Fruit fly (Drosophila melanogaster) whole organism, embryonic: ENCODE results near the gene CG17202.

ENCODE experiments used
- CG10979 ChIP-seq: fragments of 200-800 bp; sonication (Bioruptor generic); optimal IDR thresholded peaks from 2 replicates; lab custom pipeline; 2018; ENCODE audit warnings: missing biosample characterization, mild to moderate bottlenecking, missing genetic modification characterization, moderate library complexity
- CG12155 ChIP-seq: fragments of 200-800 bp; sonication (Bioruptor generic); optimal IDR thresholded peaks from 3 replicates; lab custom pipeline; 2016; ENCODE audit warnings: missing biosample characterization, missing genetic modification characterization
- CG13287 ChIP-seq: fragments of 200-800 bp; sonication (Bioruptor generic); IDR thresholded peaks from 2 replicates; pipeline ENCODE4 v1.3.6; 2022; ENCODE audit warnings: missing biosample characterization, missing genetic modification characterization; ENCODE audit not compliant: partially characterized antibody
- CG13775 ChIP-seq: fragments of 200-800 bp; sonication (Bioruptor generic); optimal IDR thresholded peaks from 3 replicates; lab custom pipeline; 2017; ENCODE audit warnings: missing biosample characterization, mild to moderate bottlenecking, missing genetic modification characterization
- CG13894 ChIP-seq: fragments of 200-800 bp; sonication (Bioruptor generic); optimal IDR thresholded peaks from 3 replicates; lab custom pipeline; 2018; ENCODE audit warnings: missing biosample characterization, mild to moderate bottlenecking, missing genetic modification characterization, moderate library complexity
- CG15514 ChIP-seq: fragments of 200-800 bp; sonication (Bioruptor generic); optimal IDR thresholded peaks from 3 replicates; lab custom pipeline; 2017; ENCODE audit warnings: missing biosample characterization, missing genetic modification characterization, mild to moderate bottlenecking, moderate library complexity, missing genetic modification reagents
- CG15696 ChIP-seq: fragments of 200-800 bp; sonication (Bioruptor generic); optimal IDR thresholded peaks from 2 replicates; lab custom pipeline; 2019; ENCODE audit warnings: missing biosample characterization, mild to moderate bottlenecking, missing genetic modification characterization, moderate library complexity
- CG18476 ChIP-seq: fragments of 200-800 bp; sonication (Bioruptor generic); optimal IDR thresholded peaks from 2 replicates; lab custom pipeline; 2016; ENCODE audit warnings: missing biosample characterization, mild to moderate bottlenecking, missing genetic modification characterization
- CG2199 ChIP-seq: fragments of 200-800 bp; sonication (Bioruptor generic); IDR thresholded peaks from 3 replicates; pipeline ENCODE4 v1.3.6; 2022; ENCODE audit warnings: missing biosample characterization, missing genetic modification characterization
- CG2889 ChIP-seq: fragments of 200-800 bp; sonication (Bioruptor generic); IDR thresholded peaks from 3 replicates; pipeline ENCODE4 v1.3.6; 2022; ENCODE audit warnings: missing biosample characterization, missing genetic modification characterization
- CG31441 ChIP-seq: fragments of 200-800 bp; sonication (Bioruptor generic); IDR thresholded peaks from 2 replicates; pipeline ENCODE4 v1.3.6; 2022; ENCODE audit warnings: missing biosample characterization, missing genetic modification characterization
- CG34376 ChIP-seq: fragments of 200-800 bp; sonication (Bioruptor generic); optimal IDR thresholded peaks from 2 replicates; lab custom pipeline; 2018; ENCODE audit warnings: missing biosample characterization, mild to moderate bottlenecking, missing genetic modification characterization
- CG5180 ChIP-seq: fragments of 200-800 bp; sonication (Bioruptor generic); optimal IDR thresholded peaks from 3 replicates; lab custom pipeline; 2017; ENCODE audit warnings: missing biosample characterization, missing genetic modification characterization, mild to moderate bottlenecking, moderate library complexity, missing genetic modification reagents
- CG5245 ChIP-seq: fragments of 200-800 bp; sonication (Bioruptor generic); optimal IDR thresholded peaks from 3 replicates; lab custom pipeline; 2016; ENCODE audit warnings: missing biosample characterization, missing genetic modification characterization
- CG7745 ChIP-seq: fragments of 200-800 bp; sonication (Bioruptor generic); optimal IDR thresholded peaks from 2 replicates; lab custom pipeline; 2018; ENCODE audit warnings: missing biosample characterization, mild to moderate bottlenecking, missing genetic modification characterization, moderate library complexity
- CG7987 ChIP-seq: fragments of 200-800 bp; sonication (Bioruptor generic); optimal IDR thresholded peaks from 2 replicates; lab custom pipeline; 2018; ENCODE audit warnings: missing biosample characterization, mild to moderate bottlenecking, missing genetic modification characterization, moderate library complexity
- CG8281 ChIP-seq: fragments of 200-800 bp; sonication (Bioruptor generic); optimal IDR thresholded peaks from 2 replicates; lab custom pipeline; 2018; ENCODE audit warnings: missing biosample characterization, mild to moderate bottlenecking, missing genetic modification characterization, moderate library complexity
- CG8290 ChIP-seq, 3 experiments: fragments of 200-800 bp; sonication (Bioruptor generic); optimal IDR thresholded peaks; 2 replicates each; lab custom pipeline; 2016 to 2019; ENCODE audit warnings: missing biosample characterization in 3 of 3, missing genetic modification characterization in 3 of 3, mild to moderate bottlenecking in 2 of 3, moderate library complexity in 1 of 3
- CG9876 ChIP-seq: fragments of 200-800 bp; sonication (Bioruptor generic); optimal IDR thresholded peaks from 2 replicates; lab custom pipeline; 2016; ENCODE audit warnings: missing biosample characterization, missing genetic modification characterization
- Elba2 ChIP-seq: fragments of 200-800 bp; sonication (Bioruptor generic); optimal IDR thresholded peaks from 3 replicates; lab custom pipeline; 2016; ENCODE audit warnings: missing biosample characterization, missing genetic modification characterization
- GATAe ChIP-seq: fragments of 200-800 bp; sonication (Bioruptor generic); conservative IDR thresholded peaks from 2 replicates; pipeline ENCODE4 v1.3.6; 2022; ENCODE audit warnings: missing biosample characterization, missing genetic modification characterization
- HmgZ ChIP-seq: fragments of 200-800 bp; sonication (Bioruptor generic); optimal IDR thresholded peaks from 2 replicates; lab custom pipeline; 2018; ENCODE audit warnings: missing biosample characterization, mild to moderate bottlenecking, missing genetic modification characterization
- NFAT ChIP-seq: fragments of 200-800 bp; sonication (Bioruptor generic); IDR thresholded peaks from 2 replicates; pipeline ENCODE4 v1.3.6; 2022; ENCODE audit warnings: missing biosample characterization, missing genetic modification characterization
- Trl ChIP-seq, 3 experiments: fragments of >200 bp in 2 of 3; fragments of 200-800 bp in 1 of 3; sonication (Bioruptor generic) in 1 of 3; optimal IDR thresholded peaks; 2 replicates in 1 of 3; 3 replicates in 2 of 3; lab custom pipeline; 2016 to 2017; ENCODE audit warnings: missing biosample characterization in 1 of 3, missing genetic modification characterization in 1 of 3
- amos ChIP-seq: fragments of 200-800 bp; sonication (Bioruptor generic); IDR thresholded peaks from 2 replicates; pipeline ENCODE4 v1.3.6; 2022; ENCODE audit warnings: missing biosample characterization, missing genetic modification characterization; ENCODE audit not compliant: partially characterized antibody
- ap ChIP-seq: fragments of 200-800 bp; sonication (Bioruptor generic); IDR thresholded peaks from 2 replicates; pipeline ENCODE4 v1.3.6; 2022; ENCODE audit warnings: missing biosample characterization, missing genetic modification characterization
- bsh ChIP-seq, 2 experiments: fragments of 200-800 bp; sonication (Bioruptor generic); optimal IDR thresholded peaks; 2 replicates each; lab custom pipeline; 2017 to 2018; ENCODE audit warnings: mild to moderate bottlenecking in 2 of 2, missing biosample characterization in 2 of 2, missing genetic modification characterization in 2 of 2, moderate library complexity in 1 of 2
- chinmo ChIP-seq: fragments of 200-800 bp; sonication (Bioruptor generic); IDR thresholded peaks from 4 replicates; pipeline ENCODE4 v1.3.6; 2022; ENCODE audit warnings: missing biosample characterization, missing genetic modification characterization; ENCODE audit not compliant: partially characterized antibody
- corto ChIP-seq: fragments of 200-800 bp; sonication (Bioruptor generic); optimal IDR thresholded peaks from 2 replicates; lab custom pipeline; 2016; ENCODE audit warnings: missing biosample characterization, mild to moderate bottlenecking, missing genetic modification characterization, moderate library complexity
- croc ChIP-seq: fragments of 200-800 bp; sonication (Bioruptor generic); conservative IDR thresholded peaks from 3 replicates; pipeline ENCODE4 v1.3.6; 2022; ENCODE audit warnings: missing biosample characterization, missing genetic modification characterization
- dimm ChIP-seq: fragments of 200-800 bp; sonication (Bioruptor generic); IDR thresholded peaks from 2 replicates; pipeline ENCODE4 v1.3.6; 2022; ENCODE audit warnings: missing biosample characterization, missing genetic modification characterization
- disco-r ChIP-seq: fragments of 200-800 bp; sonication (Bioruptor generic); optimal IDR thresholded peaks from 2 replicates; lab custom pipeline; 2016; ENCODE audit warnings: missing biosample characterization, missing genetic modification characterization
- exex ChIP-seq: fragments of 200-800 bp; sonication (Bioruptor generic); optimal IDR thresholded peaks from 4 replicates; lab custom pipeline; 2018; ENCODE audit warnings: missing biosample characterization, mild to moderate bottlenecking, missing genetic modification characterization, moderate library complexity
- eyg ChIP-seq: fragments of 200-800 bp; sonication (Bioruptor generic); optimal IDR thresholded peaks from 3 replicates; lab custom pipeline; 2016; ENCODE audit warnings: missing biosample characterization, missing genetic modification characterization
- ftz-f1 ChIP-seq: fragments of 200-800 bp; sonication (Bioruptor generic); optimal IDR thresholded peaks from 2 replicates; lab custom pipeline; 2016; ENCODE audit warnings: missing biosample characterization, missing genetic modification characterization
- h ChIP-seq: fragments of >200 bp; optimal IDR thresholded peaks from 2 replicates; lab custom pipeline; 2017
- jing ChIP-seq: fragments of 200-800 bp; sonication (Bioruptor generic); optimal IDR thresholded peaks from 2 replicates; lab custom pipeline; 2018; ENCODE audit warnings: missing biosample characterization, mild to moderate bottlenecking, missing genetic modification characterization
- kay ChIP-seq: fragments of 200-800 bp; sonication (Bioruptor generic); optimal IDR thresholded peaks from 2 replicates; lab custom pipeline; 2016; ENCODE audit warnings: missing biosample characterization, missing genetic modification characterization
- mirr ChIP-seq: fragments of 200-800 bp; sonication (Bioruptor generic); optimal IDR thresholded peaks from 3 replicates; lab custom pipeline; 2018; ENCODE audit warnings: missing biosample characterization, mild to moderate bottlenecking, missing genetic modification characterization
- org-1 ChIP-seq: fragments of 200-800 bp; sonication (Bioruptor generic); optimal IDR thresholded peaks from 2 replicates; lab custom pipeline; 2017; ENCODE audit warnings: missing biosample characterization, missing genetic modification characterization
- repo ChIP-seq: fragments of 200-800 bp; sonication (Bioruptor generic); optimal IDR thresholded peaks from 2 replicates; lab custom pipeline; 2016; ENCODE audit warnings: missing biosample characterization, missing genetic modification characterization
- rib ChIP-seq: fragments of 200-800 bp; sonication (Bioruptor generic); IDR thresholded peaks from 2 replicates; pipeline ENCODE4 v1.3.6; 2022; ENCODE audit warnings: missing biosample characterization, missing genetic modification characterization
- run ChIP-seq: fragments of 200-800 bp; sonication (Bioruptor generic); optimal IDR thresholded peaks from 3 replicates; lab custom pipeline; 2018; ENCODE audit warnings: missing biosample characterization, mild to moderate bottlenecking, missing genetic modification characterization
- schlank ChIP-seq: fragments of 200-800 bp; sonication (Bioruptor generic); optimal IDR thresholded peaks from 2 replicates; lab custom pipeline; 2018; ENCODE audit warnings: missing biosample characterization, mild to moderate bottlenecking, missing genetic modification characterization
- sd ChIP-seq: fragments of 200-800 bp; sonication (Bioruptor generic); optimal IDR thresholded peaks from 3 replicates; lab custom pipeline; 2018; ENCODE audit warnings: missing biosample characterization, mild to moderate bottlenecking, missing genetic modification characterization, moderate library complexity
- sob ChIP-seq: fragments of 200-800 bp; sonication (Bioruptor generic); IDR thresholded peaks from 2 replicates; pipeline ENCODE4 v1.3.6; 2022; ENCODE audit warnings: missing biosample characterization, missing genetic modification characterization
- stwl ChIP-seq: fragments of 200-800 bp; sonication (Bioruptor generic); optimal IDR thresholded peaks from 3 replicates; lab custom pipeline; 2018; ENCODE audit warnings: missing biosample characterization, mild to moderate bottlenecking, missing genetic modification characterization, moderate library complexity
- tx ChIP-seq: fragments of 200-800 bp; sonication (Bioruptor generic); optimal IDR thresholded peaks from 2 replicates; lab custom pipeline; 2016; ENCODE audit warnings: missing biosample characterization, missing genetic modification characterization
- zen ChIP-seq: fragments of 200-800 bp; sonication (Bioruptor generic); optimal IDR thresholded peaks from 3 replicates; lab custom pipeline; 2018; ENCODE audit warnings: missing biosample characterization, mild to moderate bottlenecking, missing genetic modification characterization, moderate library complexity
- zfh1 ChIP-seq: fragments of 200-800 bp; sonication (Bioruptor generic); IDR thresholded peaks from 3 replicates; pipeline ENCODE4 v1.3.6; 2022; ENCODE audit warnings: missing biosample characterization, missing genetic modification characterization

CG17202 gene

DNA sequence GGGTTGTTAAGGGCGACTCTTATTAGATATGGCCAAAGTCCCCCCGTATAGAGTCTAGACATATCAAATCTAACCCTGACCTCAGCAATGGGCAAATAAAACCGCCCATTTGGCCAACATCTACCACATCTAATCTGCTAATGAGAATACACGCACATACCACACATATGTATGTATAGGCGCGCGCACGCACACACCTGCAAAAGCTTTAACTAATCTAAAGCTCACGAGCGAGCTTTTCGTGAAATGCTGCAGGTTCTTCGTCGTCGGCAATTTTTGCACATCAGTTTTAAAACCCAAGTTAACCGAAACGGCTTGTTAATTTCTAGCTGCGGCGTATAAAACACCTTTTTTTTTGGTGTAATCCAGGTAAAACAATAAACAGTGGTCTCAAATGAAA lies 21.2 kb downstream of the CG17202 start (continued):
- TF ChIP-seq zfh1 (GFP tag; lab: Robert Waterston, UW) (no peak), jing (GFP tag; lab: Kevin White, UChicago) (no peak), kay (GFP tag; lab: Kevin White, UChicago) (no peak), CG34376 (GFP tag; lab: Kevin White, UChicago) (peak; percentile 63), CG10979 (tag; lab: Kevin White, UChicago) (no peak), CG15696 (tag; lab: Kevin White, UChicago) (no peak), CG8281 (tag; lab: Kevin White, UChicago) (no peak), ftz-f1 (GFP tag; lab: Kevin White, UChicago) (peak; percentile 27), CG15514 (GFP tag; lab: Kevin White, UChicago) (no peak), CG8290 (GFP tag; optimal IDR thresholded peaks at IDR 0.05; lab: Kevin White, UChicago) (no peak), CG8290 (tag; optimal IDR thresholded peaks at IDR 0.05; lab: Kevin White, UChicago) (peak in 1 of 2 experiments; percentile 28), chinmo (GFP tag; lab: Robert Waterston, UW) (peak; percentile 89; the same call in 3 of the 4 replicates), GATAe (GFP tag; lab: Robert Waterston, UW) (0 out of 2 replicates have a peak, but pooled peaks have one; percentile 29), sd (peak; percentile 4), CG13894 (peak; percentile 30), disco-r (GFP tag; lab: Kevin White, UChicago) (no peak), NFAT (GFP tag; lab: Robert Waterston, UW) (no peak), CG5180 (GFP tag; lab: Kevin White, UChicago) (no peak), CG2199 (GFP tag; lab: Robert Waterston, UW) (no peak), corto (peak; percentile 8), CG2889 (GFP tag; lab: Robert Waterston, UW) (no peak), rib (GFP tag; lab: Robert Waterston, UW) (no peak; the same call in 1 of the 2 replicates), CG13287 (GFP tag; lab: Robert Waterston, UW) (peak; percentile 14; the same call in 1 of the 2 replicates), repo (no peak), eyg (GFP tag; lab: Kevin White, UChicago) (no peak), stwl (tag; lab: Kevin White, UChicago) (no peak), amos (GFP tag; lab: Robert Waterston, UW) (no peak), run (tag; lab: Kevin White, UChicago) (no peak), croc (no peak), tx (GFP tag; lab: Kevin White, UChicago) (no peak), CG18476 (GFP tag; lab: Kevin White, UChicago) (no peak), CG31441 (GFP tag; lab: Robert Waterston, UW) (no peak), Elba2 (GFP tag; lab: Kevin White, UChicago) (no peak), Trl (optimal IDR thresholded peaks at IDR 0.05; lab: Kevin White, UChicago) (no peak), Trl (GFP tag; optimal IDR thresholded peaks at IDR 0.05; lab: Kevin White, UChicago) (no peak), CG7745 (no peak), CG13775 (no peak), CG5245 (no peak), bsh (GFP tag; optimal IDR thresholded peaks at IDR 0.05; lab: Kevin White, UChicago) (no peak), CG7987 (GFP tag; lab: Kevin White, UChicago) (no peak), ap (GFP tag; lab: Robert Waterston, UW) (no peak), exex (tag; lab: Kevin White, UChicago) (peak; percentile 95), CG9876 (no peak), HmgZ (no peak), schlank (tag; lab: Kevin White, UChicago) (no peak), h (no peak), zen (tag; lab: Kevin White, UChicago) (no peak), org-1 (no peak), mirr (GFP tag; lab: Kevin White, UChicago) (peak; percentile 60), dimm (GFP tag; lab: Robert Waterston, UW) (no peak), CG12155 (no peak), sob (no peak)
